Worm (Caenorhabditis elegans): ENCODE results near the gene msrp-6.
"Not testable (repeated sequence)": the region's sequence is repeated elsewhere in the genome, so short reads cannot be mapped to it uniquely, and the experiment has no call there.

The msrp-6 gene

DNA sequence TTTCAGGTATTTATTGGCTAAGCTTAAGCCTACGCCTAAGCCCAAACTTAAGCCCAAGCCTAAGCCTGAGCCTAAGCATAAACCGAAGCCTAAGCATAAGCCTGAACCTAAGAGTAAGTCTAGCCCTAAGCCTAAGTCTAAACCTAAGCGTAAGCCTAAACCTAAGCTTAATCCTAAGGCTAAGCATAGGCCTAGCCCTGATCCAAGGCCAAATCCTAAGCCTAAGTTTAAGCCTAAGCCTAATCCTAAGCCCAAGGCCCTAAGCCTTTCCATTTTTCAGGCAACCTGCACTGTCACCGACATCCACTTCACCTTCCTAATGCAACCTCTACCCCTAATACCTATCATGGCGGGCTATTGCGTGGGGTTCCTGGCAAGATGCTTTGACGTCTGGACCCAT, 8.2 kb upstream of the msrp-6 start:
- TF ChIP-seq fkh-10 (GFP tag; optimal IDR thresholded peaks at IDR 0.05) (no peak), duxl-1 (tag; optimal IDR thresholded peaks at IDR 0.05; ENCODE audit: poor library complexity) (no peak), lin-39 (tag; optimal IDR thresholded peaks at IDR 0.05) (no peak), daf-12 (tag; optimal IDR thresholded peaks at IDR 0.05) (no peak), daf-19 (GFP tag; conservative IDR thresholded peaks at IDR 0.05) (no peak), ZK337.2 (GFP tag; IDR thresholded peaks at IDR 0.05) (no peak), spr-1 (tag; optimal IDR thresholded peaks at IDR 0.05) (no peak), F10B5.3 (tag; optimal IDR thresholded peaks at IDR 0.05) (no peak), zip-2 (tag; optimal IDR thresholded peaks at IDR 0.05) (no peak), cey-2 (tag; optimal IDR thresholded peaks at IDR 0.05; ENCODE audit: borderline replicate concordance, insufficient read depth) (no peak), T20F7.1 (GFP tag; optimal IDR thresholded peaks at IDR 0.05) (no peak), gei-8 (GFP tag; optimal IDR thresholded peaks at IDR 0.05) (no peak), attf-4 (tag; optimal IDR thresholded peaks at IDR 0.05) (no peak), mxl-3 (GFP tag; optimal IDR thresholded peaks at IDR 0.05) (no peak), ceh-28 (tag; optimal IDR thresholded peaks at IDR 0.05) (no peak), pha-4 (GFP tag; IDR thresholded peaks at IDR 0.05) (no peak), pha-4 (tag; optimal IDR thresholded peaks at IDR 0.05) (no peak)

DNA sequence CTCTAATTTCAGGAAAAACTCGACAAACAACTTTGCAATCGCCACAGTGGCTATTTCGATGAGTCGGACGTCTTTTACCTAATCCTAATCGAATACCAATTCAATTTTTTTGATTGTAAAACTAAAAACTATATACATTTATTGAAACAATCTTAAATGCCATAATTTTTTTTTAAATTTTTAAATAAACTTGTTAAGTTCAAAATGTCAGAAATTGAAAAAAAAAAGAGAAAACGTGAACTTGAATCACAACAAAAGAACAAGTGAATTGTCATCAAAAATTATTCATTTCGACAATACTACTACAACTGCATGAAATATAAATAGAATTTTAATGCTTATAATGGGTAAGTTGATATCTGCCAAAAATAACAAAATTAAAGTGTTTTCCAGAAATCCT, 7.0 kb upstream of the msrp-6 start, which contains the start of gene D2062.13:
TSS of gene D2062.13 (plus strand) at position 301 of the 400 bp plus-strand sequence.
- TF ChIP-seq ama-1 (optimal IDR thresholded peaks at IDR 0.05); nhr-102 (tag; optimal IDR thresholded peaks at IDR 0.05); zip-2 (tag; optimal IDR thresholded peaks at IDR 0.05): not testable (repeated sequence)

DNA sequence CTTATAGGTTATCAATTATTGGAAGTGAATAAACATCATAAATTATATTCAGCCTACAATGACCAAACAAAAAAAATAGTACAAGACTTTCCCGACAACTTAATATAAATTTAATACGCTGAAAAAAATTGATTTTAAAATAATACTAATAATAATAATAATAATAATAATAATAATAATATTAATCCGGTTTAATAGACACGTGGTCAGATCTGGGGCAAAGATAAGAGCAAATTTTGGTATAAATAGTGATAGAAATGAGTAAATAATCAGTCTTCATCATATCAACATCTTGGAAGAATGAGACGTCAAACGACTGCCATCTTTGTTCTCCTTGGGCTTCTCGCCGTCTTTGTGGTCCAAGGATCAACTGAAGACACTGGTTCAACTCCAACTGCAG, 2.6 kb upstream of the msrp-6 start, which contains the start of gene msrp-5:
TSS of gene msrp-5 (plus strand) at position 301 of the 400 bp plus-strand sequence.
- TF ChIP-seq unc-130 (GFP tag; optimal IDR thresholded peaks at IDR 0.05); set-16 (GFP tag; IDR thresholded peaks at IDR 0.05); madf-5 (GFP tag; IDR thresholded peaks at IDR 0.05): not testable (repeated sequence)

DNA sequence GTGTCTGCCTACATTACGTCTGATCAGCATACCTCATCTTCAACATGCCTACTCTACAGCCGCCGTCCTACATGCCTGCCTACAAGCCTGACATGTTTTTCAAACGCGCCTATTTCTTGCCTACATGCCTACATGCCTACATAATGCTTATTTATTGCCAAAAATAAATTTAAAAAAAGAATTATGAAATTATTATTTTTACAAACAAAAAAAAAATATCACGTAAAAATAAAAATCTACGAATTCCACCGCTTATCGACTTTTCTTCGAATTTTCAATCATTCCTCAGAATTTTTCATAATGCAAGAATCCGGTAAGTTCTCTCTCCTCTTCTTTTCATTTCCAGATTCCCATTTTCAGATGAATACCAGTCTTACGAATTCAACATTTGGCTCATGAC, 3.2 kb downstream of the msrp-6 start, which contains the start of gene D2062.5:
TSS of gene D2062.5 (plus strand) at position 301 of the 400 bp plus-strand sequence.
- TF ChIP-seq gei-8 (GFP tag; optimal IDR thresholded peaks at IDR 0.05) = no peak
- TF ChIP-seq mxl-3 (GFP tag; optimal IDR thresholded peaks at IDR 0.05) = no peak
- TF ChIP-seq lir-3 (tag; optimal IDR thresholded peaks at IDR 0.05) = no peak
- TF ChIP-seq cey-2 (tag; optimal IDR thresholded peaks at IDR 0.05; ENCODE audit: borderline replicate concordance, insufficient read depth) = no peak
- no peak for TF ChIP-seq lin-38 (GFP tag; IDR thresholded peaks at IDR 0.05)
- TF ChIP-seq snpc-1.2 (GFP tag; IDR thresholded peaks at IDR 0.05) = no peak
- TF ChIP-seq vab-7 (GFP tag; IDR thresholded peaks at IDR 0.05) = no peak
- no peak for TF ChIP-seq pqm-1 (tag; optimal IDR thresholded peaks at IDR 0.05)
- no peak for TF ChIP-seq jun-1 (tag; optimal IDR thresholded peaks at IDR 0.05)
- no peak for TF ChIP-seq rbr-2 (tag; optimal IDR thresholded peaks at IDR 0.05)
- no peak for TF ChIP-seq mdl-1 (tag; optimal IDR thresholded peaks at IDR 0.05)
- TF ChIP-seq nhr-102 (tag; optimal IDR thresholded peaks at IDR 0.05) = no peak
- no peak for TF ChIP-seq nhr-77 (tag; optimal IDR thresholded peaks at IDR 0.05)
- no peak for TF ChIP-seq F49E8.2 (tag; optimal IDR thresholded peaks at IDR 0.05; ENCODE audit: borderline replicate concordance)
- no peak for TF ChIP-seq nhr-48 (tag; optimal IDR thresholded peaks at IDR 0.05)

DNA sequence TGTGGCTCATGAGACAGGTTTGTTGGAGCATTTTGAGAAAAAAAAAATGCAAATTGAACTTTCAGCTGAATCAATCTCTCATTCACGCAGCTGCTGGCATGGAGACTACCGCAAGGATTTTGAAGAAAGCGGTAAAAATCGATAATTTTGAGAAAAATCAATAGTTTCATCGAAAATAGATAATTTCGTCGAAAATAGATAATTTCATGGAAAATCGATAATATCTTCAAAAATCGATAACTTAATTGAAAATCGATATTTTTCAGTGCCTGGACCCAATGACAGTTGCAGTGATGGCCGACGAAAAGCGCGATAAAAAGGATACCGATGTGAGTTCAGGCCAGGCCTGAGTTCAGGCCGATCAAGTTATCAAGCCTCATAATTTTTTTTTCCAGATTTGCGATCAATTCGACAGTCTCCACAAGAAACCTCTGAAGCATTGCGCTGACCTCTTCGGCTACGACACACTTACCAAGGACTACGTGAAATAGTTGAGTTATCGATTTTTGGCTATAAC, 3.7 kb downstream of the msrp-6 start, which contains the start of gene D2062.4:
TSS of gene D2062.4 (plus strand) at position 467 of the 517 bp plus-strand sequence.
- TF ChIP-seq ceh-28 (tag; optimal IDR thresholded peaks at IDR 0.05) = peak; percentile 61
